Worm (Caenorhabditis elegans): ENCODE measurements around the gene vep-2.
A peak's percentile ranks its signal among the peaks of the same experiment; 100 is the strongest.

DNA sequence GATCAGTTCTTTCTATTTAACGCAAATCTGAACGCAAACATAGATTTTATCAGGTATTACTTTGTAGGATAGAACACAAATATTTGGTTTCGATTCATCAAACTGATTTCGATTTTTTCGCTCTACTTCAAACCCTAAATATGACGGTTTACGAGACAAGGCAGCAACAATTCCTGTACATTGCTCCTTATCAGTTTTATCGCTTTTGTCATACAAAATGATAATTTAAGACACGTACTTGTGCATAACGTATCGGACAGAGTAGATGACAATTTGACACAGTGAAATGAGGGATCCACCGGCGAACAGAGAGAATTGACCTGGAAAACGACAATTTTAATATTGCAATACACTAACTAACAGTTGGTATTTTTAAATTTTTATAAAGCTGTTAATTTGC is 14.5 kb upstream of the vep-2 start:
- no peak for TF ChIP-seq lir-3 (tag; optimal IDR thresholded peaks at IDR 0.05; ENCODE audit: poor library complexity)
- no peak for TF ChIP-seq ztf-11 (tag; optimal IDR thresholded peaks at IDR 0.05)
- no peak for TF ChIP-seq jun-1 (tag; optimal IDR thresholded peaks at IDR 0.05)
- TF ChIP-seq fos-1 (tag; optimal IDR thresholded peaks at IDR 0.05) = no peak
- no peak for TF ChIP-seq efl-1 (optimal IDR thresholded peaks at IDR 0.05)
- TF ChIP-seq efl-1 (GFP tag; optimal IDR thresholded peaks at IDR 0.05 in 1 of 2) = peak in 1 of 2 experiments; percentile 67
- TF ChIP-seq nhr-76 (tag; optimal IDR thresholded peaks at IDR 0.05) = no peak
- no peak for TF ChIP-seq lsy-2 (tag; optimal IDR thresholded peaks at IDR 0.05)
- TF ChIP-seq dsc-1 (tag; optimal IDR thresholded peaks at IDR 0.05) = no peak

All from whole organism, L1 larva.